Fruit fly (Drosophila melanogaster): Measurements from ENCODE around the gene awd.
A peak's percentile ranks its signal among the peaks of the same experiment; 100 is the strongest.

Gene awd

DNA sequence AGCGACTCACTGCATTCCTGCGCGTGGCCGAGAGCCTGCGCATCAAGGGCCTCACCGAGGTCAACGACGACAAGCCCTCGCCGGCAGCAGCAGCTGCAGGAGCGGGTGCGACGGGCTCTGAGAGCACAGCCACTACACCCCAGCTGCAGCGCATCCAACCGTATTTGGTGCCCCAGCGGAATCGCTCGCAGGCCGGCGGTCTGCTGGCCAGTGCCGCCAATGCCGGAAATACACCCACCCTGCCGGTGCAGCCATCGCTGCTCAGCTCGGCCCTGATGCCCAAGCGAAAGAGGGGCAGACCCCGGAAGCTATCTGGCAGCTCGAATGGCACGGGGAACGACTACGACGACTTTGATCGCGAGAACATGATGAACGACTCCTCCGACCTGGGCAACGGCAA is 18.1 kb downstream of the awd start:
- TF ChIP-seq Clk (GFP tag; optimal IDR thresholded peaks at IDR 0.05) = no peak
- no peak for TF ChIP-seq CG11617 (GFP tag; optimal IDR thresholded peaks at IDR 0.05)

DNA sequence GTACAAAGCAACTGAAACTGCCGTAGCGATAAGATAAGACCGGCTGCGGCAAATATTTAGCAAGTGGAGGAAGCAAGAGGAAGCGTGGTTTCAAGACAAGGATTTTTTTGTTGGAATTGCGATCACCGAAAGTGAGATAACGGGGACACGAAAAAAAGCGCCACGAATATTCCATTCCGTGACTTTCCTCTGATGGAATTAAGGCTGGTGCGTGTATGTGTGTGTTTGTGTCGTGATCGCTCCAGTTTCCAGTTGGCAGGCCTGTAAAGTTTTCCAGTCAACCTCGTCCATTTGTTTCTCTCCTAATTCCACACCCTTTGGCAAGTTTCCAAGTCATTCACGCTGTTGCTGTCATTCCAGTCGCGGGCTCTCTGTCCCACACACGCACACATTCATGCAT is 19.6 kb downstream of the awd start:
- no peak for TF ChIP-seq toe (GFP tag; optimal IDR thresholded peaks at IDR 0.05)
- TF ChIP-seq CG12768 (GFP tag; optimal IDR thresholded peaks at IDR 0.05) = no peak
- no peak for TF ChIP-seq CG1620 (GFP tag; optimal IDR thresholded peaks at IDR 0.05)
- TF ChIP-seq Mnt (GFP tag; optimal IDR thresholded peaks at IDR 0.05) = no peak
- TF ChIP-seq CG11617 (GFP tag; optimal IDR thresholded peaks at IDR 0.05) = no peak
- no peak for TF ChIP-seq Hr96 (GFP tag; optimal IDR thresholded peaks at IDR 0.05)
- no peak for TF ChIP-seq CG7101 (tag; optimal IDR thresholded peaks at IDR 0.05)
- no peak for TF ChIP-seq CG14711 (tag; optimal IDR thresholded peaks at IDR 0.05)
- no peak for TF ChIP-seq bab1 (GFP tag; optimal IDR thresholded peaks at IDR 0.05)
- TF ChIP-seq CG7045 (GFP tag; optimal IDR thresholded peaks at IDR 0.05) = no peak
- no peak for TF ChIP-seq kay (GFP tag; ENCODE audit: borderline replicate concordance)
- TF ChIP-seq Crg-1 (GFP tag; optimal IDR thresholded peaks at IDR 0.05) = no peak
- TF ChIP-seq Clk (GFP tag; optimal IDR thresholded peaks at IDR 0.05) = no peak
- TF ChIP-seq CG5204 (GFP tag; optimal IDR thresholded peaks at IDR 0.05) = no peak
- no peak for TF ChIP-seq cnc (optimal IDR thresholded peaks at IDR 0.05)
- no peak for TF ChIP-seq CG33017 (tag; optimal IDR thresholded peaks at IDR 0.05)
- no peak for TF ChIP-seq cic (GFP tag; optimal IDR thresholded peaks at IDR 0.05)
- TF ChIP-seq tj (GFP tag; optimal IDR thresholded peaks at IDR 0.05) = no peak

DNA sequence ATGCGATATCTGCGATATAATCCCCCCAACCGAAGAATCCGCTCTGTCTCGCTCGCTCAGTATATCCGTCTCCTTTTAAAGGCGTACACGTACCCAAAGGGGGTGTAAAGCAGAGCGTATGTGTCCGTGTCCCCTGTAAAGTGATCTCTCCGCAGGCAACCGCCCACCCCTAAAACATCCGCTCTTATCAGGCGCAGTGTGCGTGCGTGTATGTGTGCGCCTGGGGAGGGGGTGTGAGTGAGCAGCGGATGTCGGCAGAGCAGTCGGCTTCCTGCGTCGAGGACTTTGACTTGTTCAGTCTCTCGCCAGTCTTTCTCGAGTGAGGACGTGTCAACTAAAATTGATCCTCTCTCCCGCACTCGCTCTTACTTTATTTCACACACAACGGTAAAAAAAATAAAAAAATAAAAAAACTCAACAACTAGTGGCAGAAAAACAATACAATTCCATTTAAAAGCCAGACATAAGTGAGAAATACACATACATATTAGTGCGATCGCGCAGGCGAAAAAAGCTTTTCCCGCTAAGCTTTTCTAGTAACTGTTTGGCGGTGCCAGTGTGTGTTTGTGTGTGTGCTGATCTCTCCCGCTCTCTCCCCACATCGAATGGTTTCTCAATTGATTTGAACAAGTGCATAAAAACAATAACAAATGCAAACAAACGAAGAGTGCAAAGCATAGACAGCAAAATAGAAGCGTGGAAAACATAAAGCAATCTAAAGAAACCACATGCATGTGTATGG is 20.2 kb downstream of the awd start:
- TF ChIP-seq Clk (GFP tag; optimal IDR thresholded peaks at IDR 0.05) (no peak), toe (GFP tag; optimal IDR thresholded peaks at IDR 0.05) (peak; percentile 70), bab1 (GFP tag; optimal IDR thresholded peaks at IDR 0.05) (no peak), Crg-1 (GFP tag; optimal IDR thresholded peaks at IDR 0.05) (no peak), CG14711 (tag; optimal IDR thresholded peaks at IDR 0.05) (no peak), CG12768 (GFP tag; optimal IDR thresholded peaks at IDR 0.05) (peak; percentile 61), CG1620 (GFP tag; optimal IDR thresholded peaks at IDR 0.05) (no peak), CG33017 (tag; optimal IDR thresholded peaks at IDR 0.05) (peak; percentile 32), cic (GFP tag; optimal IDR thresholded peaks at IDR 0.05) (peak; percentile 66), pad (GFP tag; optimal IDR thresholded peaks at IDR 0.05) (peak; percentile 91), CG7101 (tag; optimal IDR thresholded peaks at IDR 0.05) (peak; percentile 6), CG7045 (GFP tag; optimal IDR thresholded peaks at IDR 0.05) (no peak), Hr96 (GFP tag; optimal IDR thresholded peaks at IDR 0.05) (no peak), ovo (GFP tag; optimal IDR thresholded peaks at IDR 0.05) (peak; percentile 68), kay (GFP tag; ENCODE audit: borderline replicate concordance) (no peak), tj (GFP tag; optimal IDR thresholded peaks at IDR 0.05) (peak; percentile 23), CG5204 (GFP tag; optimal IDR thresholded peaks at IDR 0.05) (no peak), Mnt (GFP tag; optimal IDR thresholded peaks at IDR 0.05) (no peak), cnc (optimal IDR thresholded peaks at IDR 0.05) (no peak), CG11617 (GFP tag; optimal IDR thresholded peaks at IDR 0.05) (peak; percentile 12)

DNA sequence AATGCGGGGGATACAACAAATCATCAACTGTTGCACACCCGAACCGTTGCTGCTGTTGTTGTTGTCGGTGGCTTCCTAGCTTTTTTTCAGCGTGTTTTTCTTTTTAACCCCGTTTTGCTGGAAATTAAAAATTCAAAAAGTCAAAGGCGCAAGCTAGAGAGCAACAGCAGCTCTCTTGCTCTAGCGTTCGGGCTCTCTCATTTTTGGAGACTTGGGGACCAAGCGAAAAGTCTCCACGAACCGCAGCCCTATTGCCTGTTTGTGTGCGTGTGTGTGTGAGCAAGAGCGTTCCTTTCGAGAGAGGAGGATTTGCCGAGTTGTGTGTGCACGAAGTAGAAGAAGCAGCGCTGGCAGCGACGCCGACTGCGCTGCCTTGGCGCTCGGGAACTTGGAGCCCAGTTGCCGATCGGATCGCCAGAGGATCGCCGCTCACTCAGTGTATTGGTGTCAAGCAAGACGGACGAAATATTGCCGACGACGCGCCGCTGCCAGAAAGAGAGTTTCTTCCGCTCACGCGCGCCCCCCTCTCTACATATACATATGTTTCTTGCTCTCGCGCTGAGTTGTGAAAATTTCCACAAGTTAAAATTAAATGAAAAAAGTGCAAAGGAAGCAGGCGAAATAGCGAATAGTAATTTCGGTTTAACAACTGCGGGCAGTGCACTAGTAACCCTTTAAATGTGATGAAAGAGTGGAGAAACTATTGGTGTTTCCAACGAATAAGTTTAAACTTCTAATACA is 21.1 kb downstream of the awd start:
- TF ChIP-seq CG7101 (tag; optimal IDR thresholded peaks at IDR 0.05) (no peak), CG33017 (tag; optimal IDR thresholded peaks at IDR 0.05) (no peak), CG5204 (GFP tag; optimal IDR thresholded peaks at IDR 0.05) (no peak), bab1 (GFP tag; optimal IDR thresholded peaks at IDR 0.05) (peak; percentile 37), CG1620 (GFP tag; optimal IDR thresholded peaks at IDR 0.05) (no peak), CG12768 (GFP tag; optimal IDR thresholded peaks at IDR 0.05) (no peak), CG11617 (GFP tag; optimal IDR thresholded peaks at IDR 0.05) (no peak), kay (GFP tag; ENCODE audit: borderline replicate concordance) (no peak), CG14711 (tag; optimal IDR thresholded peaks at IDR 0.05) (no peak), pad (GFP tag; optimal IDR thresholded peaks at IDR 0.05) (peak; percentile 36), Clk (GFP tag; optimal IDR thresholded peaks at IDR 0.05) (no peak), tj (GFP tag; optimal IDR thresholded peaks at IDR 0.05) (peak; percentile 73)

DNA sequence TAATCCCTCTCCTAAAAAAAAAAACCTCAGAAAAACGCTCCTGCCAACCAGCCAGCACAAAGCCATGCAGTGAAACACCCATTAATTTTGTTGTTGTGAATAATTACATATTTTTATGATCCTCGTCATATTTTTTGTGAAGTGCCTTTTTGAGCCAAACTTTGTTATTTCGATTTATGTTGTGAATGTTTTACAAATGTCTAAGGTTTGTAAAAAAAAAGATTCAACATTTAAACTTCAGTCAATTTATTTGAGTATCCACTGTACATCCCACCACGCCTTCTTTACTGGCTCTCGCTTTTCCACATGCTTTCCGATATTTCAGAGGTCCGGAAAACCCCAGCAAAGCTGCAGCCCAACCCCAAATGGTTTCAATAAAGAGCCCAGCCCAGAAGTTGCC is 21.7 kb downstream of the awd start:
- peak; percentile 32 for TF ChIP-seq kay (GFP tag; ENCODE audit: borderline replicate concordance)
- no peak for TF ChIP-seq CG5204 (GFP tag; optimal IDR thresholded peaks at IDR 0.05)

DNA sequence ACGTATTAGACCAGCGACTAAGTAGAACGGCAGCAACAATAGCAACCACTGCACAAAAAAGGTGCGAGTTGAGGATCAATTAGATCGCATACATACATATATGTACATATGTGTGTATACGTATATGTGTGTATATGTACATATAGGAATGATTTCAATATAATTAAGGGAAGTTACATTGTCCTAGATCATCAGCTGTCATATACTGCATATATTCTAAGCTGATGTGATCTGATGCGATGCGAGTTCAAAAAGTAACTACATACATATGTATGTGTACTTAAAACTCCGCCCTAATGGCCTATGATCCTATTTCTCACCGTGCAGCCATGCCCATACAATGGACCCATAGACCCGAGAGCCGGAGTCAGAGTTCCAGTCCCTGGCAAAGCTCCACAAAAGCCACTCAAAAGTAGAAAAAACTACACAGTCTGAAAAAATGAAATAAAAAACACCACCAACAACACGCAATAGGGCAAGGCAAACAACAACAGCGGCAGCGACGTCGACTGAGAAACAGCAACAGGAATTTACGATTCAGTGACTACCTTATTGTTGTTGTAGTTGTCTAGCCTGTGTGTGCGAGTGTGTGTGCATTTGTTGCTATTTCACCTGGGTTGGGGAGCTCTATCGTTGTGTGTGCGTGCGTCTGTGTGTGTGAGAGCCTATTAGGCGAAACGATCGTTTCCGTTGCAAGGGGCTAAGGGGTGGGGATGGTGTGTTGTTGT is 22.5 kb downstream of the awd start:
- TF ChIP-seq pad (GFP tag; optimal IDR thresholded peaks at IDR 0.05) = peak; percentile 27
- TF ChIP-seq Clk (GFP tag; optimal IDR thresholded peaks at IDR 0.05) = no peak
- peak; percentile 7 for TF ChIP-seq ovo (GFP tag; optimal IDR thresholded peaks at IDR 0.05)
- no peak for TF ChIP-seq Hr96 (GFP tag; optimal IDR thresholded peaks at IDR 0.05)
- no peak for TF ChIP-seq cnc (optimal IDR thresholded peaks at IDR 0.05)
- TF ChIP-seq toe (GFP tag; optimal IDR thresholded peaks at IDR 0.05) = peak; percentile 39

All from whole organism, adult.